Fruit fly (Drosophila melanogaster) whole organism, embryonic: ENCODE measurements around the gene CG9782.

ENCODE experiments used
- Bdp1 ChIP-seq: fragments of 200-800 bp; sonication (Bioruptor generic); optimal IDR thresholded peaks from 3 replicates; lab custom pipeline; 2016; ENCODE audit warnings: missing biosample characterization, missing genetic modification characterization
- CG10462 ChIP-seq: fragments of 200-800 bp; sonication (Bioruptor generic); optimal IDR thresholded peaks from 2 replicates; lab custom pipeline; 2016; ENCODE audit warnings: missing biosample characterization, missing genetic modification characterization
- CG11560 ChIP-seq: fragments of 200-800 bp; sonication (Bioruptor generic); IDR thresholded peaks from 3 replicates; pipeline ENCODE4 v1.3.6; 2022; ENCODE audit warnings: missing biosample characterization, missing genetic modification characterization
- CG12104 ChIP-seq: fragments of 200-800 bp; sonication (Bioruptor generic); optimal IDR thresholded peaks from 3 replicates; lab custom pipeline; 2016; ENCODE audit warnings: missing biosample characterization, missing genetic modification characterization
- CG12236 ChIP-seq: fragments of 200-800 bp; sonication (Bioruptor generic); optimal IDR thresholded peaks from 2 replicates; lab custom pipeline; 2016; ENCODE audit warnings: missing biosample characterization, missing genetic modification characterization
- CG1233 ChIP-seq: fragments of 200-800 bp; sonication (Bioruptor generic); optimal IDR thresholded peaks from 4 replicates; lab custom pipeline; 2018; ENCODE audit warnings: missing biosample characterization, mild to moderate bottlenecking, missing genetic modification characterization
- CG14050 ChIP-seq: fragments of 200-800 bp; sonication (Bioruptor generic); IDR thresholded peaks from 3 replicates; pipeline ENCODE4 v1.3.6; 2022; ENCODE audit warnings: missing biosample characterization, missing genetic modification characterization
- CG14441 ChIP-seq: fragments of 200-800 bp; sonication (Bioruptor generic); IDR thresholded peaks from 2 replicates; pipeline ENCODE4 v1.3.6; 2022; ENCODE audit warnings: missing biosample characterization, missing genetic modification characterization
- CG17359 ChIP-seq: fragments of 200-800 bp; sonication (Bioruptor generic); optimal IDR thresholded peaks from 3 replicates; lab custom pipeline; 2018; ENCODE audit warnings: missing biosample characterization, mild to moderate bottlenecking, missing genetic modification characterization, moderate library complexity
- CG2120 ChIP-seq: fragments of 200-800 bp; sonication (Bioruptor generic); optimal IDR thresholded peaks from 3 replicates; lab custom pipeline; 2016; ENCODE audit warnings: missing biosample characterization, missing genetic modification characterization
- CG32532 ChIP-seq: fragments of 200-800 bp; sonication (Bioruptor generic); IDR thresholded peaks from 2 replicates; pipeline ENCODE4 v1.3.6; 2022; ENCODE audit warnings: missing biosample characterization, missing genetic modification characterization
- CG32767 ChIP-seq: fragments of 200-800 bp; sonication (Bioruptor generic); IDR thresholded peaks from 2 replicates; pipeline ENCODE4 v1.3.6; 2022; ENCODE audit warnings: missing biosample characterization, missing genetic modification characterization
- CG33557 ChIP-seq: fragments of 200-800 bp; sonication (Bioruptor generic); optimal IDR thresholded peaks from 2 replicates; lab custom pipeline; 2019; ENCODE audit warnings: missing biosample characterization, mild to moderate bottlenecking, missing genetic modification characterization, moderate library complexity
- CG7271 ChIP-seq: fragments of 200-800 bp; sonication (Bioruptor generic); optimal IDR thresholded peaks from 2 replicates; lab custom pipeline; 2018; ENCODE audit warnings: missing biosample characterization, mild to moderate bottlenecking, missing genetic modification characterization, moderate library complexity
- CG7928 ChIP-seq: fragments of 200-800 bp; sonication (Bioruptor generic); optimal IDR thresholded peaks from 2 replicates; lab custom pipeline; 2017; ENCODE audit warnings: missing biosample characterization, mild to moderate bottlenecking, missing genetic modification characterization
- CG8388 ChIP-seq: fragments of 200-800 bp; sonication (Bioruptor generic); optimal IDR thresholded peaks from 2 replicates; lab custom pipeline; 2019; ENCODE audit warnings: missing biosample characterization, mild to moderate bottlenecking, missing genetic modification characterization, moderate library complexity
- CG9876 ChIP-seq: fragments of 200-800 bp; sonication (Bioruptor generic); optimal IDR thresholded peaks from 2 replicates; lab custom pipeline; 2016; ENCODE audit warnings: missing biosample characterization, missing genetic modification characterization
- CG9932 ChIP-seq: fragments of 200-800 bp; sonication (Bioruptor generic); IDR thresholded peaks from 2 replicates; pipeline ENCODE4 v1.3.6; 2022; ENCODE audit warnings: missing biosample characterization, missing genetic modification characterization
- Deaf1 ChIP-seq: fragments of 200-800 bp; optimal IDR thresholded peaks from 3 replicates; lab custom pipeline; 2019; ENCODE audit warnings: missing biosample characterization, mild to moderate bottlenecking, missing genetic modification characterization, moderate library complexity
- Dip2 ChIP-seq: fragments of 200-800 bp; sonication (Bioruptor generic); IDR thresholded peaks from 2 replicates; pipeline ENCODE4 v1.3.6; 2022; ENCODE audit warnings: missing biosample characterization, missing genetic modification characterization
- Dref ChIP-seq: fragments of 200-800 bp; sonication (Bioruptor generic); IDR thresholded peaks from 2 replicates; pipeline ENCODE4 v1.3.6; 2022; ENCODE audit warnings: missing biosample characterization, missing genetic modification characterization
- E2f1 ChIP-seq: fragments of 200-800 bp; sonication (Bioruptor generic); IDR thresholded peaks from 2 replicates; pipeline ENCODE4 v1.3.6; 2022; ENCODE audit warnings: missing biosample characterization, missing genetic modification characterization
- Fer2 ChIP-seq: fragments of 200-800 bp; sonication (Bioruptor generic); optimal IDR thresholded peaks from 2 replicates; lab custom pipeline; 2018; ENCODE audit warnings: missing biosample characterization, mild to moderate bottlenecking, missing genetic modification characterization, moderate library complexity
- Fer3 ChIP-seq: fragments of 200-800 bp; sonication (Bioruptor generic); optimal IDR thresholded peaks from 2 replicates; lab custom pipeline; 2018; ENCODE audit warnings: missing biosample characterization, mild to moderate bottlenecking, missing genetic modification characterization, moderate library complexity
- HHEX ChIP-seq: fragments of 200-800 bp; sonication (Bioruptor generic); optimal IDR thresholded peaks from 3 replicates; lab custom pipeline; 2017; ENCODE audit warnings: missing biosample characterization, mild to moderate bottlenecking, missing genetic modification characterization, missing genetic modification reagents
- Hr39 ChIP-seq: fragments of >200 bp; optimal IDR thresholded peaks from 2 replicates; lab custom pipeline; 2017
- Hr51 ChIP-seq, 2 experiments: fragments of 200-800 bp; sonication (Bioruptor generic); optimal IDR thresholded peaks; 2 replicates in 1 of 2; 3 replicates in 1 of 2; lab custom pipeline; 2016 to 2018; ENCODE audit warnings: missing biosample characterization in 2 of 2, missing genetic modification characterization in 2 of 2, mild to moderate bottlenecking in 1 of 2, moderate library complexity in 1 of 2
- Hsf ChIP-seq: fragments of 200-800 bp; sonication (Bioruptor generic); optimal IDR thresholded peaks from 3 replicates; lab custom pipeline; 2016; ENCODE audit warnings: missing biosample characterization, missing genetic modification characterization
- Jarid2 ChIP-seq: fragments of 200-800 bp; sonication (Bioruptor generic); optimal IDR thresholded peaks from 3 replicates; lab custom pipeline; 2017; ENCODE audit warnings: mild to moderate bottlenecking, missing biosample characterization, missing genetic modification reagents, missing genetic modification characterization
- Lhr ChIP-seq: fragments of 200-800 bp; sonication (Bioruptor generic); optimal IDR thresholded peaks from 3 replicates; lab custom pipeline; 2017; ENCODE audit warnings: mild to moderate bottlenecking, missing biosample characterization, missing genetic modification reagents, missing genetic modification characterization
- Max ChIP-seq: fragments of 200-800 bp; sonication (Bioruptor generic); optimal IDR thresholded peaks from 2 replicates; lab custom pipeline; 2016; ENCODE audit warnings: missing biosample characterization, mild to moderate bottlenecking, missing genetic modification characterization
- Poxn ChIP-seq: fragments of 200-800 bp; sonication (Bioruptor generic); IDR thresholded peaks from 2 replicates; pipeline ENCODE4 v1.3.6; 2022; ENCODE audit warnings: missing biosample characterization, missing genetic modification characterization
- Sry-δ ChIP-seq: fragments of 200-800 bp; sonication (Bioruptor generic); optimal IDR thresholded peaks from 2 replicates; lab custom pipeline; 2016; ENCODE audit warnings: missing biosample characterization, missing genetic modification characterization
- Xbp1 ChIP-seq: fragments of 200-800 bp; sonication (Bioruptor generic); optimal IDR thresholded peaks from 3 replicates; lab custom pipeline; 2016; ENCODE audit warnings: missing biosample characterization, mild to moderate bottlenecking, missing genetic modification characterization
- ase ChIP-seq: fragments of 200-800 bp; sonication (Bioruptor generic); IDR thresholded peaks from 3 replicates; pipeline ENCODE4 v1.3.6; 2022; ENCODE audit warnings: missing biosample characterization, missing genetic modification characterization
- bbx ChIP-seq: fragments of 200-800 bp; sonication (Bioruptor generic); IDR thresholded peaks from 2 replicates; pipeline ENCODE4 v1.3.6; 2022; ENCODE audit warnings: missing biosample characterization, missing genetic modification characterization; ENCODE audit not compliant: partially characterized antibody
- bsh ChIP-seq, 2 experiments: fragments of 200-800 bp; sonication (Bioruptor generic); optimal IDR thresholded peaks; 2 replicates each; lab custom pipeline; 2017 to 2018; ENCODE audit warnings: mild to moderate bottlenecking in 2 of 2, missing biosample characterization in 2 of 2, missing genetic modification characterization in 2 of 2, moderate library complexity in 1 of 2
- cas ChIP-seq: fragments of 200-800 bp; sonication (Bioruptor generic); IDR thresholded peaks from 2 replicates; pipeline ENCODE4 v1.3.6; 2022; ENCODE audit warnings: missing biosample characterization, missing genetic modification characterization
- cwo ChIP-seq: fragments of 200-800 bp; sonication (Bioruptor generic); optimal IDR thresholded peaks from 3 replicates; lab custom pipeline; 2017; ENCODE audit warnings: missing biosample characterization, missing genetic modification characterization, mild to moderate bottlenecking, moderate library complexity, missing genetic modification reagents
- danr ChIP-seq: fragments of 200-800 bp; sonication (Bioruptor generic); IDR thresholded peaks from 2 replicates; pipeline ENCODE4 v1.3.6; 2022; ENCODE audit warnings: missing biosample characterization, missing genetic modification characterization
- dati ChIP-seq: fragments of 200-800 bp; sonication (Bioruptor generic); IDR thresholded peaks from 2 replicates; pipeline ENCODE4 v1.3.6; 2022; ENCODE audit warnings: missing biosample characterization, missing genetic modification characterization
- dimm ChIP-seq: fragments of 200-800 bp; sonication (Bioruptor generic); IDR thresholded peaks from 2 replicates; pipeline ENCODE4 v1.3.6; 2022; ENCODE audit warnings: missing biosample characterization, missing genetic modification characterization
- eve ChIP-seq, 2 experiments: fragments of >200 bp; optimal IDR thresholded peaks; 2 replicates each; lab custom pipeline; 2017; ENCODE audit warnings: missing biosample characterization in 2 of 2, missing genetic modification characterization in 2 of 2
- ftz-f1 ChIP-seq: fragments of 200-800 bp; sonication (Bioruptor generic); optimal IDR thresholded peaks from 2 replicates; lab custom pipeline; 2016; ENCODE audit warnings: missing biosample characterization, missing genetic modification characterization
- h ChIP-seq: fragments of >200 bp; optimal IDR thresholded peaks from 2 replicates; lab custom pipeline; 2017
- lbe ChIP-seq: fragments of 200-800 bp; sonication (Bioruptor generic); optimal IDR thresholded peaks from 2 replicates; lab custom pipeline; 2016; ENCODE audit warnings: missing biosample characterization, mild to moderate bottlenecking, missing genetic modification characterization
- mam ChIP-seq: fragments of 200-800 bp; sonication (Bioruptor generic); optimal IDR thresholded peaks from 3 replicates; lab custom pipeline; 2016; ENCODE audit warnings: missing biosample characterization, missing genetic modification characterization
- odd ChIP-seq: fragments of 200-800 bp; sonication (Bioruptor generic); optimal IDR thresholded peaks from 2 replicates; lab custom pipeline; 2017; ENCODE audit warnings: missing biosample characterization, mild to moderate bottlenecking, missing genetic modification characterization
- peb ChIP-seq: fragments of 200-800 bp; sonication (Bioruptor generic); IDR thresholded peaks from 2 replicates; pipeline ENCODE4 v1.3.6; 2022; ENCODE audit warnings: missing biosample characterization, missing genetic modification characterization
- trh ChIP-seq: fragments of 200-800 bp; sonication (Bioruptor generic); optimal IDR thresholded peaks from 2 replicates; lab custom pipeline; 2016; ENCODE audit warnings: missing biosample characterization, missing genetic modification characterization

The CG9782 gene

dm6 chrX:16640260-16641100 is 19.1 kb upstream of the CG9782 start, which contains the start of the genes SNRPG and mthl1 (continued):
- peak; percentile 69 for TF ChIP-seq CG17359 (tag; lab: Kevin White, UChicago)
- TF ChIP-seq CG12236 (GFP tag; lab: Kevin White, UChicago): no peak
- TF ChIP-seq dati (GFP tag; lab: Robert Waterston, UW): peak; percentile 89
- TF ChIP-seq CG32767 (GFP tag; lab: Robert Waterston, UW): peak; percentile 76; the same call in 1 of the 2 replicates
- no peak for TF ChIP-seq Deaf1 (tag; lab: Kevin White, UChicago)
- TF ChIP-seq lbe: no peak
- peak; percentile 96 for TF ChIP-seq CG14441
- peak; percentile 96 for TF ChIP-seq CG32532
- no peak for TF ChIP-seq Hr39 (lab: Kevin White, UChicago)
- peak; percentile 76 for TF ChIP-seq danr (GFP tag; lab: Robert Waterston, UW)
- peak; percentile 66 for TF ChIP-seq Fer2
- peak; percentile 95 for TF ChIP-seq Jarid2 (GFP tag; lab: Kevin White, UChicago)
- peak; percentile 38 for TF ChIP-seq CG8388 (GFP tag; lab: Kevin White, UChicago)
- TF ChIP-seq Bdp1 (GFP tag; lab: Kevin White, UChicago): peak; percentile 70
- TF ChIP-seq odd (GFP tag; lab: Kevin White, UChicago): no peak
- TF ChIP-seq E2f1 (GFP tag; lab: Robert Waterston, UW): peak; percentile 94
- TF ChIP-seq HHEX: peak; percentile 55
- peak; percentile 68 for TF ChIP-seq peb (GFP tag; lab: Robert Waterston, UW)
- no peak for TF ChIP-seq eve (GFP tag; optimal IDR thresholded peaks at IDR 0.05; lab: Kevin White, UChicago)
- TF ChIP-seq CG7271 (tag; lab: Kevin White, UChicago): no peak
- peak; percentile 79 for TF ChIP-seq Fer3 (tag; lab: Kevin White, UChicago)
- peak; percentile 75 to 80 for TF ChIP-seq Hr51 (GFP tag; optimal IDR thresholded peaks at IDR 0.05; lab: Kevin White, UChicago)
- peak; percentile 64 for TF ChIP-seq bbx (GFP tag; lab: Robert Waterston, UW)
- TF ChIP-seq Hsf (GFP tag; lab: Kevin White, UChicago): peak; percentile 83
- TF ChIP-seq cas (GFP tag; lab: Robert Waterston, UW): peak; percentile 63; the same call in 1 of the 2 replicates
- TF ChIP-seq dimm: peak; percentile 55; the same call in 1 of the 2 replicates
- peak; percentile 71 for TF ChIP-seq CG1233 (GFP tag; lab: Kevin White, UChicago)
- TF ChIP-seq bsh (GFP tag; optimal IDR thresholded peaks at IDR 0.05; lab: Kevin White, UChicago): peak in 1 of 2 experiments; percentile 64
- no peak for TF ChIP-seq Dip2
- TF ChIP-seq CG2120: peak; percentile 92
- TF ChIP-seq Sry-δ (GFP tag; lab: Kevin White, UChicago): peak; percentile 85
- TF ChIP-seq ase (GFP tag; lab: Robert Waterston, UW): peak; percentile 94
- TF ChIP-seq mam (GFP tag; lab: Kevin White, UChicago): peak; percentile 68
- TF ChIP-seq CG9932 (GFP tag; lab: Robert Waterston, UW): peak; percentile 95
- TF ChIP-seq CG14050 (GFP tag; lab: Robert Waterston, UW): peak; percentile 63
- TF ChIP-seq CG12104 (GFP tag; lab: Kevin White, UChicago): peak; percentile 54
- TF ChIP-seq ftz-f1: no peak
- TF ChIP-seq cwo: peak; percentile 35
- TF ChIP-seq Poxn (GFP tag; lab: Robert Waterston, UW): peak; percentile 65
- TF ChIP-seq CG9876 (GFP tag; lab: Kevin White, UChicago): peak; percentile 75
- no peak for TF ChIP-seq CG33557 (GFP tag; lab: Kevin White, UChicago)
- peak; percentile 88 for TF ChIP-seq Xbp1
- peak; percentile 53 for TF ChIP-seq Dref (GFP tag; lab: Robert Waterston, UW)
- TF ChIP-seq CG7928 (GFP tag; lab: Kevin White, UChicago): peak; percentile 38
- TF ChIP-seq h: no peak
- peak; percentile 38 for TF ChIP-seq CG10462 (GFP tag; lab: Kevin White, UChicago)
- TF ChIP-seq trh (GFP tag; lab: Kevin White, UChicago): peak; percentile 2
- TF ChIP-seq Lhr: peak; percentile 86
- peak; percentile 16 for TF ChIP-seq Max (GFP tag; lab: Kevin White, UChicago)
- peak; percentile 85; the same call in 2 of the 3 replicates for TF ChIP-seq CG11560 (tag; lab: Robert Waterston, UW)
